Worm (Caenorhabditis elegans) whole organism, L4 larva: Measurements from ENCODE around the gene C40A11.4.

ENCODE experiments used
- R02D3.7 ChIP-seq: fragments of 150-350 bp; sonication (generic microtip); optimal IDR thresholded peaks from 3 replicates; lab custom pipeline; 2014; ENCODE audit warnings: missing biosample characterization, missing genetic modification characterization
- aha-1 ChIP-seq: fragments of 150-350 bp; peaks from one replicate; lab custom pipeline; 2014; ENCODE audit warnings: missing biosample characterization, missing genetic modification characterization
- ceh-28 ChIP-seq: fragments of 150-350 bp; optimal IDR thresholded peaks from 2 replicates; lab custom pipeline; 2014; ENCODE audit warnings: missing biosample characterization, missing genetic modification reagents, missing genetic modification characterization
- ceh-44 ChIP-seq: fragments of 200-800 bp; sonication (Bioruptor generic); IDR thresholded peaks from 2 replicates; pipeline ENCODE4 v1.3.6; 2022; ENCODE audit warnings: missing genetic modification reagents, missing genetic modification characterization, missing compliant biosample characterization
- dmd-6 ChIP-seq: fragments of 200-800 bp; sonication (Bioruptor generic); IDR thresholded peaks from 2 replicates; pipeline ENCODE4 v1.3.6; 2022; ENCODE audit warnings: missing genetic modification reagents, missing genetic modification characterization, missing compliant biosample characterization
- hlh-11 ChIP-seq: fragments of 200-800 bp; sonication (Bioruptor generic); optimal IDR thresholded peaks from 2 replicates; lab custom pipeline; 2018; ENCODE audit warnings: mild to moderate bottlenecking, missing genetic modification characterization, missing compliant biosample characterization
- hlh-30 ChIP-seq: sonication (generic microtip); optimal IDR thresholded peaks from 2 replicates; lab custom pipeline; 2017; ENCODE audit warnings: antibody characterized with exemption, mild to moderate bottlenecking, missing genetic modification characterization, missing compliant biosample characterization; ENCODE audit not compliant: insufficient read depth
- lin-13 ChIP-seq: fragments of 150-350 bp; optimal IDR thresholded peaks from 2 replicates; lab custom pipeline; 2014; ENCODE audit warnings: missing biosample characterization, missing genetic modification reagents, missing genetic modification characterization
- lsy-2 ChIP-seq, 2 experiments: fragments of 150-350 bp in 1 of 2; sonication (generic microtip) in 1 of 2; optimal IDR thresholded peaks; 2 replicates each; lab custom pipeline; 2014 to 2017; ENCODE audit warnings: missing biosample characterization in 2 of 2, missing genetic modification characterization in 2 of 2
- mep-1 ChIP-seq: fragments of 150-350 bp; sonication (generic microtip); optimal IDR thresholded peaks from 3 replicates; lab custom pipeline; 2014; ENCODE audit warnings: missing biosample characterization, missing genetic modification characterization
- nhr-28 ChIP-seq: fragments of 150-350 bp; optimal IDR thresholded peaks from 2 replicates; lab custom pipeline; 2014; ENCODE audit warnings: missing biosample characterization, missing genetic modification characterization
- nhr-77 ChIP-seq: fragments of 150-350 bp; optimal IDR thresholded peaks from 2 replicates; lab custom pipeline; 2014; ENCODE audit warnings: missing biosample characterization, missing genetic modification characterization
- pqm-1 ChIP-seq: sonication (generic microtip); optimal IDR thresholded peaks from 2 replicates; lab custom pipeline; 2017; ENCODE audit warnings: missing biosample characterization, missing genetic modification characterization
- rbr-2 ChIP-seq: sonication (generic microtip); optimal IDR thresholded peaks from 2 replicates; lab custom pipeline; 2016; ENCODE audit warnings: missing genotype, missing genetic modification characterization, missing compliant biosample characterization
- tag-97 ChIP-seq: fragments of 200-800 bp; sonication (Bioruptor generic); IDR thresholded peaks from 2 replicates; pipeline ENCODE4 v1.3.6; 2022; ENCODE audit warnings: missing genetic modification characterization, missing compliant biosample characterization
- unc-62 ChIP-seq, 3 experiments: fragments of 150-350 bp in 1 of 3; sonication (generic microtip); optimal IDR thresholded peaks in 2 of 3; peaks in 1 of 3; 1 replicate in 1 of 3; 2 replicates in 2 of 3; lab custom pipeline; 2014 to 2017; ENCODE audit warnings: missing biosample characterization in 3 of 3, missing genetic modification characterization in 3 of 3, missing genetic modification reagents in 3 of 3, missing genotype in 1 of 3
- zfp-3 ChIP-seq: fragments of 200-800 bp; sonication (Bioruptor generic); conservative IDR thresholded peaks from 2 replicates; pipeline ENCODE4 v1.3.6; 2022; ENCODE audit warnings: missing genetic modification reagents, missing genetic modification characterization, missing compliant biosample characterization
- ztf-7 ChIP-seq: fragments of 150-350 bp; optimal IDR thresholded peaks from 2 replicates; lab custom pipeline; 2014; ENCODE audit warnings: missing biosample characterization, missing genetic modification characterization

Gene C40A11.4

DNA sequence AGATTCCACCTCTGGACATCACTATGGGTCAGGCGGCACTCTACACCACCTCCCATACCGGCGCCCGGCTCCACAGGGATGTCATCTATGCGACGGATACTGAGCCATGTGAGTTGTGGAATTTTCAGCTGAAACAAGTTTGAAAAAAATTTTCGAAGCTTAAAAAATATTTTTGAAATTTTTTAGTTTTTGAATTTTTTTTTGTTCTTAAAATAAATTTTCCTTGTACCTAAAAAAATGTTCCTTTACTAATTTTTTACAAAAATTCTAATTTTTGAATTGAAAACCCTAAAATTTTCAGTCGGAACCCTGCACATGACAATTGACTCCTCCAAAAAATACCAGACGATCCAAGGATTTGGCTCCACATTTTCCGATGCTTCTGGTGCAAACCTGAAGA is 40.5 kb downstream of the C40A11.4 start:
- TF ChIP-seq tag-97 (GFP tag; lab: Robert Waterston, UW) (no peak), aha-1 (peak; percentile 92), zfp-3 (GFP tag; lab: Robert Waterston, UW) (no peak), ceh-28 (tag; lab: Kevin White, UChicago) (no peak)

DNA sequence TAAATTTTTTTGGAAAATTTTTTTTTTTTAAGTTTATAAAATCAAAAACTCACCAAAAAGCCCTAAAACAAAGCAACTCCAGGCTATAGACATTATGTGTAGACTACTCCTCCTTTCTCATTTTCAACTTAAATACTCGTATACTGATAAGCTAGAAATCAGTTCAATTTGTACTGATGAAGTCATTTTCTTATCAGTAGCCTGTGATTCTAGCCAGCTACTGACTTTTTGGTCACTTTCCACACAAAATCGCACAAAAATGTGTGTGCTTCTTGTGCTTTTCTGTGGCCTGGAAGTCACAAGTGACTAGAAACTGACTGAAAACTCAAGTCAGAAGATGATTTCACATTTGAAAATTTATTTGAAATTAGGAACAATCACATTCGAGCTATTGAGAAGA is 49.1 kb downstream of the C40A11.4 start, which contains the start of gene gba-2:
TSS of gene gba-2 (minus strand) at position 106 of the 400 bp plus-strand sequence.
- peak; percentile 15 for TF ChIP-seq hlh-30 (tag; lab: Kevin White, UChicago)
- peak; percentile 17 for TF ChIP-seq nhr-77
- no peak for TF ChIP-seq ztf-7
- peak; percentile 69 for TF ChIP-seq pqm-1 (tag; lab: Kevin White, UChicago)
- peak; percentile 30 for TF ChIP-seq hlh-11
- TF ChIP-seq dmd-6: peak; percentile 63; the same call in 1 of the 2 replicates
- TF ChIP-seq rbr-2 (tag; lab: Kevin White, UChicago): no peak
- peak; percentile 98 for TF ChIP-seq nhr-28 (tag; lab: Kevin White, UChicago)

DNA sequence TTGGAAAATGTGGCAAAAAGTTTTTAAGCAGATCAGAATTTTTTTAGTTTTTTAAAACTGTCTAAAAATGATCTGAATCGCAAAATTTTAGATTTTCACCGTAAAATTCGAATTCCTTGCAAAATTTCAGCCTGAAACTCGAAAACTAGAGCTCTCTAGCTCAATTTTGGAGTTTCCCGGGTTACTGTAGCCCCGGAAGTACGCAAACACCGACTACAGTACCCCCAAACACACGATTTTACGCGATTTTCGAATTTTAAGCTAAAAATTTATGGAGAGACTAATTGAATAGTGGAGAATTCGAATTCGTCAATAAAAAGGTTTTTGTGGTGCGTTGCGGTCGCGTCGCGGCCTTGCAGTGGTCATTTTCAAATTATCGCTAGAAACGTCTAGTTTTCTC is 49.5 kb downstream of the C40A11.4 start:
- peak; percentile 34 for TF ChIP-seq lin-13 (GFP tag; lab: Kevin White, UChicago)
- no peak for TF ChIP-seq mep-1 (tag; lab: Kevin White, UChicago)
- TF ChIP-seq R02D3.7 (tag; lab: Kevin White, UChicago): no peak
- TF ChIP-seq ceh-44: no peak
- TF ChIP-seq lsy-2 (tag; optimal IDR thresholded peaks at IDR 0.05; lab: Kevin White, UChicago): peak in 1 of 2 experiments; percentile 0
- TF ChIP-seq unc-62 (GFP tag; optimal IDR thresholded peaks at IDR 0.05 in 1 of 2; lab: Kevin White, UChicago): peak in 1 of 2 experiments; percentile 70
- TF ChIP-seq unc-62 (tag; optimal IDR thresholded peaks at IDR 0.05; lab: Kevin White, UChicago): no peak
- TF ChIP-seq, all 104 proteins: peak for 3
